Worm (Caenorhabditis elegans): Measurements from ENCODE around the gene Y37E11AR.7.

Y37E11AR.7 gene

ce11 chrIV:3755355-3755754 lies at the start of gene Y37E11AR.7:
Gene Y37E11AR.7 (minus strand): TSS chrIV:3755455.
- TF ChIP-seq ceh-32 (tag; optimal IDR thresholded peaks at IDR 0.05; ENCODE audit: poor library complexity): no peak
- no peak for TF ChIP-seq nhr-102 (tag; optimal IDR thresholded peaks at IDR 0.05)
- TF ChIP-seq spr-3 (GFP tag; optimal IDR thresholded peaks at IDR 0.05): no peak
- TF ChIP-seq madf-9 (GFP tag; conservative IDR thresholded peaks at IDR 0.05): no peak
- no peak for TF ChIP-seq dmd-8 (GFP tag; IDR thresholded peaks at IDR 0.05)
- TF ChIP-seq dmd-9 (GFP tag; IDR thresholded peaks at IDR 0.05): no peak
- no peak for TF ChIP-seq Y5F2A.4 (GFP tag; optimal IDR thresholded peaks at IDR 0.05)
- TF ChIP-seq unc-130 (GFP tag; optimal IDR thresholded peaks at IDR 0.05): no peak
- TF ChIP-seq zip-2 (tag; optimal IDR thresholded peaks at IDR 0.05): no peak
- no peak for TF ChIP-seq ceh-20 (GFP tag; IDR thresholded peaks at IDR 0.05)
- no peak for TF ChIP-seq ztf-7 (tag; optimal IDR thresholded peaks at IDR 0.05)
- TF ChIP-seq mes-2 (tag; optimal IDR thresholded peaks at IDR 0.05; ENCODE audit: poor library complexity, severe bottlenecking): no peak
- TF ChIP-seq fos-1 (tag; optimal IDR thresholded peaks at IDR 0.05): no peak
- no peak for TF ChIP-seq spr-1 (tag; optimal IDR thresholded peaks at IDR 0.05)
- no peak for TF ChIP-seq nhr-11 (tag; optimal IDR thresholded peaks at IDR 0.05)
- no peak for TF ChIP-seq hmg-1.1 (GFP tag; IDR thresholded peaks at IDR 0.05)
- no peak for TF ChIP-seq attf-4 (tag; optimal IDR thresholded peaks at IDR 0.05)
- no peak for TF ChIP-seq ceh-62 (tag; optimal IDR thresholded peaks at IDR 0.05)

- TF ChIP-seq dve-1 (tag; optimal IDR thresholded peaks at IDR 0.05; ENCODE audit: insufficient read depth): peak; percentile 59
- no peak for TF ChIP-seq zag-1 (tag; optimal IDR thresholded peaks at IDR 0.05)
- no peak for TF ChIP-seq php-3 (GFP tag; IDR thresholded peaks at IDR 0.05)
- peak; percentile 5 for TF ChIP-seq nhr-28 (tag; optimal IDR thresholded peaks at IDR 0.05)
- TF ChIP-seq D1046.2 (GFP tag; IDR thresholded peaks at IDR 0.05): no peak
- TF ChIP-seq dmd-9 (GFP tag; IDR thresholded peaks at IDR 0.05): no peak
- peak; percentile 42 for TF ChIP-seq ztf-7 (tag; optimal IDR thresholded peaks at IDR 0.05)
- no peak for TF ChIP-seq ctbp-1 (GFP tag; IDR thresholded peaks at IDR 0.05)
- TF ChIP-seq lin-1 (GFP tag; IDR thresholded peaks at IDR 0.05): no peak
- TF ChIP-seq attf-4 (tag; optimal IDR thresholded peaks at IDR 0.05): no peak
- peak; percentile 34 for TF ChIP-seq nhr-6 (tag; optimal IDR thresholded peaks at IDR 0.05)
- TF ChIP-seq gei-8 (GFP tag; optimal IDR thresholded peaks at IDR 0.05): no peak
- peak; percentile 49 for TF ChIP-seq nhr-102 (tag; optimal IDR thresholded peaks at IDR 0.05)
- TF ChIP-seq unc-62 (GFP tag; optimal IDR thresholded peaks at IDR 0.05 in 1 of 2): peak in 1 of 2 experiments; percentile 68
- TF ChIP-seq unc-62 (tag; optimal IDR thresholded peaks at IDR 0.05): no peak
- no peak for TF ChIP-seq set-16 (GFP tag; IDR thresholded peaks at IDR 0.05)
- TF ChIP-seq aha-1 (tag): no peak
- no peak for TF ChIP-seq lin-13 (GFP tag; optimal IDR thresholded peaks at IDR 0.05)
- TF ChIP-seq daf-16 (GFP tag; optimal IDR thresholded peaks at IDR 0.05): no peak
- TF ChIP-seq daf-16 (tag; optimal IDR thresholded peaks at IDR 0.05): peak; percentile 60
- TF ChIP-seq mes-2 (tag; optimal IDR thresholded peaks at IDR 0.05; ENCODE audit: poor library complexity, severe bottlenecking): peak; percentile 98
- no peak for TF ChIP-seq lim-7 (GFP tag; IDR thresholded peaks at IDR 0.05)
- no peak for TF ChIP-seq ceh-62 (tag; optimal IDR thresholded peaks at IDR 0.05)
- TF ChIP-seq snpc-1.2 (GFP tag; IDR thresholded peaks at IDR 0.05): no peak
- TF ChIP-seq duxl-1 (tag; optimal IDR thresholded peaks at IDR 0.05; ENCODE audit: poor library complexity): no peak
- no peak for TF ChIP-seq vab-7 (GFP tag; IDR thresholded peaks at IDR 0.05)
- TF ChIP-seq nhr-41 (GFP tag; IDR thresholded peaks at IDR 0.05): no peak
- TF ChIP-seq nhr-11 (tag; optimal IDR thresholded peaks at IDR 0.05): peak; percentile 11
- peak; percentile 49 for TF ChIP-seq lin-38 (GFP tag; IDR thresholded peaks at IDR 0.05)
- TF ChIP-seq ceh-44 (GFP tag; IDR thresholded peaks at IDR 0.05): no peak
- peak; percentile 25; the same call in 1 of the 2 replicates for TF ChIP-seq madf-9 (GFP tag; conservative IDR thresholded peaks at IDR 0.05)
- no peak for TF ChIP-seq mdl-1 (tag; optimal IDR thresholded peaks at IDR 0.05)
- no peak for TF ChIP-seq jun-1 (tag; optimal IDR thresholded peaks at IDR 0.05)
- no peak for TF ChIP-seq cey-2 (tag; optimal IDR thresholded peaks at IDR 0.05; ENCODE audit: borderline replicate concordance, insufficient read depth)
- peak; percentile 71 for TF ChIP-seq unc-130 (GFP tag; optimal IDR thresholded peaks at IDR 0.05)
- TF ChIP-seq F37D6.2 (tag; optimal IDR thresholded peaks at IDR 0.05): no peak
- no peak for TF ChIP-seq ceh-28 (tag; optimal IDR thresholded peaks at IDR 0.05)
- TF ChIP-seq nhr-77 (tag; optimal IDR thresholded peaks at IDR 0.05): no peak
- TF ChIP-seq F49E8.2 (tag; optimal IDR thresholded peaks at IDR 0.05; ENCODE audit: borderline replicate concordance): no peak
- no peak for TF ChIP-seq nhr-10 (tag; optimal IDR thresholded peaks at IDR 0.05)
- peak; percentile 55 for TF ChIP-seq mep-1 (tag; optimal IDR thresholded peaks at IDR 0.05)
Observed at ce11 chrIV:3803252-3803651, 48.0 kb upstream of the Y37E11AR.7 start, which contains the start of the genes algn-14 and M02B7.2. Gene algn-14 (minus strand): TSS chrIV:3803426. Gene M02B7.2 (plus strand): TSS chrIV:3803581.
